Fruit fly (Drosophila melanogaster): ENCODE measurements around the gene CG7519.

DNA sequence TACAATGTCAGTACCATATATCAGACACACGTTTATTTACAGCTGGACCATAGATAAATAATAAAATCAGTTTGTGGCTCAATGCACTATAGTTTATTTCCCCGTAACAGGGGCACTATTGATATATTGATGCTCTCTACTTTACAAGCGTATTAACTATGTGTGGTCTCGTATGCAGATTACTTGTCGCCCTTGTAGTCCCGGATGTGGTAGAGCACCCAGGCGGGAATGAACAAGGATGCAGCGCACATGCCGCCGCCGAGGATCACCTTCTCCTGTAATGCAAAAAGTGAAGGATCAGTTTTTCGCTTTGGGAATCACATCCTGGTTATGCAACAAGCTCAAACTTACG, 46.0 kb downstream of the CG7519 start:
- TF ChIP-seq CG4496 (GFP tag; IDR thresholded peaks at IDR 0.05) (no peak), Snoo (tag; optimal IDR thresholded peaks at IDR 0.05) (no peak), EcR (GFP tag; optimal IDR thresholded peaks at IDR 0.05) (no peak), D1 (tag; optimal IDR thresholded peaks at IDR 0.05) (no peak), CG14655 (GFP tag; optimal IDR thresholded peaks at IDR 0.05) (no peak), CG15710 (tag; optimal IDR thresholded peaks at IDR 0.05) (no peak), CG8301 (tag; optimal IDR thresholded peaks at IDR 0.05) (no peak), gl (tag; optimal IDR thresholded peaks at IDR 0.05) (no peak), CG32121 (GFP tag; IDR thresholded peaks at IDR 0.05) (no peak), CG9948 (tag; optimal IDR thresholded peaks at IDR 0.05) (no peak), CG17806 (tag; optimal IDR thresholded peaks at IDR 0.05) (no peak), CG34367 (tag; optimal IDR thresholded peaks at IDR 0.05) (no peak), Pif1B (GFP tag; optimal IDR thresholded peaks at IDR 0.05) (no peak), Pif1A (GFP tag; optimal IDR thresholded peaks at IDR 0.05) (no peak)
